Fruit fly (Drosophila melanogaster) whole organism, pupa: ENCODE results near the gene kkv.

ENCODE experiments used
- CG12605 ChIP-seq: fragments of 200-800 bp; sonication (Bioruptor generic); IDR thresholded peaks from 2 replicates; pipeline ENCODE4 v1.3.6; 2022; ENCODE audit warnings: missing biosample characterization, missing genetic modification characterization
- CG13204 ChIP-seq: fragments of 200-800 bp; sonication (Bioruptor generic); optimal IDR thresholded peaks from 2 replicates; lab custom pipeline; 2018; ENCODE audit warnings: missing biosample characterization, mild to moderate bottlenecking, missing genetic modification characterization, moderate library complexity
- CG14655 ChIP-seq: fragments of 200-800 bp; sonication (Bioruptor generic); optimal IDR thresholded peaks from 3 replicates; lab custom pipeline; 2017; ENCODE audit warnings: mild to moderate bottlenecking, missing biosample characterization, missing genetic modification reagents, missing genetic modification characterization
- CG15710 ChIP-seq: fragments of 200-800 bp; sonication (Bioruptor generic); optimal IDR thresholded peaks from 2 replicates; lab custom pipeline; 2018; ENCODE audit warnings: missing biosample characterization, mild to moderate bottlenecking, missing genetic modification characterization, moderate library complexity
- CG4496 ChIP-seq: fragments of 200-800 bp; sonication (Bioruptor generic); IDR thresholded peaks from 3 replicates; pipeline ENCODE4 v1.3.6; 2022; ENCODE audit warnings: missing biosample characterization, missing genetic modification characterization
- CG8159 ChIP-seq: fragments of 200-800 bp; sonication (Bioruptor generic); optimal IDR thresholded peaks from 3 replicates; lab custom pipeline; 2018; ENCODE audit warnings: missing biosample characterization, mild to moderate bottlenecking, missing genetic modification characterization, moderate library complexity
- CG9948 ChIP-seq: fragments of 200-800 bp; sonication (Bioruptor generic); optimal IDR thresholded peaks from 2 replicates; lab custom pipeline; 2018; ENCODE audit warnings: missing biosample characterization, mild to moderate bottlenecking, missing genetic modification characterization, moderate library complexity
- D1 ChIP-seq: fragments of 200-800 bp; sonication (Bioruptor generic); optimal IDR thresholded peaks from 2 replicates; lab custom pipeline; 2018; ENCODE audit warnings: missing biosample characterization, mild to moderate bottlenecking, missing genetic modification characterization, moderate library complexity
- EcR ChIP-seq: fragments of 200-800 bp; sonication (Bioruptor generic); optimal IDR thresholded peaks from 3 replicates; lab custom pipeline; 2019; ENCODE audit warnings: missing biosample characterization, missing genetic modification characterization, mild to moderate bottlenecking, moderate library complexity, missing genetic modification reagents
- Pif1B ChIP-seq: fragments of 200-800 bp; sonication (Bioruptor generic); optimal IDR thresholded peaks from 3 replicates; lab custom pipeline; 2016; ENCODE audit warnings: missing biosample characterization, missing genetic modification characterization
- Snoo ChIP-seq: fragments of 200-800 bp; sonication (Bioruptor generic); optimal IDR thresholded peaks from 3 replicates; lab custom pipeline; 2017; ENCODE audit warnings: missing biosample characterization, mild to moderate bottlenecking, missing genetic modification characterization, inconsistent platforms
- fd96Ca ChIP-seq: fragments of 200-800 bp; sonication (Bioruptor generic); IDR thresholded peaks from 3 replicates; pipeline ENCODE4 v1.3.6; 2022; ENCODE audit warnings: missing biosample characterization, missing genetic modification characterization
- gl ChIP-seq: fragments of 200-800 bp; sonication (Bioruptor generic); optimal IDR thresholded peaks from 2 replicates; lab custom pipeline; 2018; ENCODE audit warnings: missing biosample characterization, mild to moderate bottlenecking, missing genetic modification characterization
- rn ChIP-seq: fragments of 200-800 bp; sonication (Bioruptor generic); IDR thresholded peaks from 2 replicates; pipeline ENCODE4 v1.3.6; 2022; ENCODE audit warnings: missing biosample characterization, missing genetic modification characterization

DNA sequence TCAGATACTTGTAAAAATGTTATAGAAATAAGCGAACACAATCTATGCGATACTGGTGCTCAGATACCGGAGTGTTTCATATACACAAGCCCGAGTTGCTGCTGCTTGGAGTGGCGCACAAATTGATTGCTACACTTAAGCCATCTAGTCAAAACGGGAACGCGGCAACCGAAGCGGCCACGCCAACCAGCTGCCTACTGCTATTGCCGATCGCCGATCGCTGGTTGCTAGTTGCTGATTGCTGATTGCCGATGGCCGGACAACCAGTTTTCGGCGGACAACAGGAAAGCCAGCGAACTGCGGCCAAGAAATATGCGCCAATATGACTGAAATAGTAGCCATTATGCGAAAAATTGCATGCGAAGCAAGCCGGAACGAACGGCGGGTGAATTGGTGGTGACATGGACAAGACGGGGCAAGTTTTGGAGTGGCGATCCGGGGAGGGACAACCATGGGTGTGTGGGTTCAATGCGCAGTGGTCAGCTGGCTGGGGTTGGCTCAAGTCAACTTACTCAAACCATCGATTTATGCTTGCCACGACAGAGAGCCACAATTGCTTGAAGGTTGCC, 2.5 kb downstream of the kkv start:
- TF ChIP-seq Pif1B (GFP tag; lab: Kevin White, UChicago) = no peak
- TF ChIP-seq D1 (tag; lab: Kevin White, UChicago) = no peak
- no peak for TF ChIP-seq CG4496 (GFP tag; lab: Robert Waterston, UW)
- no peak for TF ChIP-seq CG14655
- no peak for TF ChIP-seq CG8159
- no peak for TF ChIP-seq CG9948 (tag; lab: Kevin White, UChicago)
- TF ChIP-seq rn = no peak
- peak; percentile 82 for TF ChIP-seq EcR
- TF ChIP-seq Snoo (tag; lab: Kevin White, UChicago) = no peak
- peak; percentile 40 for TF ChIP-seq CG13204 (GFP tag; lab: Kevin White, UChicago)
- no peak for TF ChIP-seq CG15710
- no peak for TF ChIP-seq CG12605 (GFP tag; lab: Robert Waterston, UW)
- no peak for TF ChIP-seq gl (tag; lab: Kevin White, UChicago)
- no peak for TF ChIP-seq fd96Ca
